Fruit fly (Drosophila melanogaster) whole organism: ENCODE results near the gene CG14325.

ENCODE experiments used
- EcR ChIP-seq, 2 experiments: fragments of >200 bp; optimal IDR thresholded peaks; 2 replicates each; lab custom pipeline; 2017; ENCODE audit warnings: missing biosample characterization in 2 of 2, missing genetic modification characterization in 2 of 2, missing genetic modification reagents in 2 of 2
- usp ChIP-seq: fragments of >200 bp; optimal IDR thresholded peaks from 2 replicates; lab custom pipeline; 2017; ENCODE audit warnings: missing biosample characterization, missing genetic modification characterization, mixed read lengths

DNA sequence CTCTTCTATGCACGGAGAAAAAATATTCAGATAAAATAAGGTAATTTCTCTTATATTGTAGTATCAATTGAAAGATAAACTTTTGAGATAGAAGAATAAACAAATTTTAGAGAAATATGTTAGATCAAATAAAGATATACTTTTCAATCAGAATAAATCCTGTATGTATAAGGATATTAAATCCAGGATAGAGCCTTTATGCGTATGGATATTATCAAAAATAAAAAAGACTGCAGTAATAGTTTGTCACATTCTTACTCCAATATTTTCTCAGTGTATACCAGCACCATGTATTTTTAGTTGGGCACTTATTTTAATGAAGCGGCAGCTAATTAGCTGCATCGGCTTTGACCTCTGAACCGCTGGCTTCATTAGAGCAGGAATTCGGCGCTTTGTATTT lies 35.1 kb upstream of the CG14325 start:
- TF ChIP-seq usp (no peak), EcR (GFP tag; optimal IDR thresholded peaks at IDR 0.05; lab: Kevin White, UChicago) (no peak)
